Fruit fly (Drosophila melanogaster): ENCODE data around the gene CG12268.

CG12268 gene

dm6 chr3R:23958091-23958838 lies 10.0 kb upstream of the CG12268 start, which contains the start of the genes GluProRS and AP-1sigma (continued):
- TF ChIP-seq ewg (GFP tag; optimal IDR thresholded peaks at IDR 0.05) (peak; percentile 79), Rfx (GFP tag; IDR thresholded peaks at IDR 0.05) (peak; percentile 97), odd (GFP tag; optimal IDR thresholded peaks at IDR 0.05) (peak; percentile 63), Ptx1 (GFP tag; IDR thresholded peaks at IDR 0.05) (peak; percentile 99), Hr51 (GFP tag; optimal IDR thresholded peaks at IDR 0.05) (peak; percentile 84 to 88), fd96Cb (tag; optimal IDR thresholded peaks at IDR 0.05) (peak; percentile 91), hb (GFP tag; IDR thresholded peaks at IDR 0.05; ENCODE audit: partially characterized antibody) (peak; percentile 90), Dad (GFP tag; optimal IDR thresholded peaks at IDR 0.05) (peak; percentile 86), CG13775 (GFP tag; optimal IDR thresholded peaks at IDR 0.05) (peak; percentile 93), br (optimal IDR thresholded peaks at IDR 0.05) (no peak), Atf6 (GFP tag; IDR thresholded peaks at IDR 0.05) (peak; percentile 94), Med (GFP tag) (peak; percentile 98), ttk (GFP tag; IDR thresholded peaks at IDR 0.05) (peak; percentile 95), CG4730 (GFP tag; IDR thresholded peaks at IDR 0.05) (peak; percentile 93), CG11085 (GFP tag; IDR thresholded peaks at IDR 0.05) (peak; percentile 95), CkIIα-i1 (GFP tag; IDR thresholded peaks at IDR 0.05) (0 out of 2 replicates have a peak, but pooled peaks have one; percentile 42), oc (tag; optimal IDR thresholded peaks at IDR 0.05) (no peak), CG3847 (GFP tag; IDR thresholded peaks at IDR 0.05) (peak; percentile 96), CG17328 (GFP tag; IDR thresholded peaks at IDR 0.05) (peak; percentile 95), CG6654 (GFP tag; optimal IDR thresholded peaks at IDR 0.05) (peak; percentile 42), HmgD (GFP tag; optimal IDR thresholded peaks at IDR 0.05) (peak; percentile 85), grn (GFP tag; optimal IDR thresholded peaks at IDR 0.05) (peak; percentile 56), H15 (GFP tag; IDR thresholded peaks at IDR 0.05) (peak; percentile 94), CG13123 (GFP tag; optimal IDR thresholded peaks at IDR 0.05) (peak; percentile 87), peb (GFP tag; IDR thresholded peaks at IDR 0.05) (peak; percentile 91), CG17359 (tag; optimal IDR thresholded peaks at IDR 0.05) (peak; percentile 84), Doc2 (GFP tag; IDR thresholded peaks at IDR 0.05) (peak; percentile 86), bigmax (GFP tag; optimal IDR thresholded peaks at IDR 0.05) (peak; percentile 98), grau (tag; optimal IDR thresholded peaks at IDR 0.05) (peak; percentile 96), Optix (GFP tag; IDR thresholded peaks at IDR 0.05) (peak; percentile 91), tll (GFP tag; optimal IDR thresholded peaks at IDR 0.05) (peak; percentile 21 to 76), tio (GFP tag; optimal IDR thresholded peaks at IDR 0.05) (peak; percentile 87), Dref (GFP tag; IDR thresholded peaks at IDR 0.05) (peak; percentile 45), ap (GFP tag; IDR thresholded peaks at IDR 0.05) (peak; percentile 94), CG30431 (GFP tag; optimal IDR thresholded peaks at IDR 0.05) (peak; percentile 88), pb (GFP tag; optimal IDR thresholded peaks at IDR 0.05) (peak; percentile 47), Mrtf (GFP tag; IDR thresholded peaks at IDR 0.05) (peak; percentile 95), CG9437 (GFP tag; optimal IDR thresholded peaks at IDR 0.05) (peak; percentile 72), slbo (GFP tag; IDR thresholded peaks at IDR 0.05) (peak; percentile 98), Ravus (GFP tag; IDR thresholded peaks at IDR 0.05) (peak; percentile 88), Neu2 (GFP tag; optimal IDR thresholded peaks at IDR 0.05; ENCODE audit: borderline replicate concordance) (no peak), CG12769 (tag; optimal IDR thresholded peaks at IDR 0.05) (peak; percentile 91), zfh1 (GFP tag; IDR thresholded peaks at IDR 0.05) (peak; percentile 97), zen2 (GFP tag; IDR thresholded peaks at IDR 0.05; ENCODE audit: partially characterized antibody) (peak; percentile 72; the same call in 1 of the 3 replicates), CG10274 (GFP tag; optimal IDR thresholded peaks at IDR 0.05) (peak; percentile 56), Oli (tag; optimal IDR thresholded peaks at IDR 0.05) (peak; percentile 83), Atf-2 (GFP tag; optimal IDR thresholded peaks at IDR 0.05) (peak; percentile 74), Dfd (GFP tag; optimal IDR thresholded peaks at IDR 0.05) (no peak), row (GFP tag; IDR thresholded peaks at IDR 0.05) (peak; percentile 99), Myb (GFP tag; optimal IDR thresholded peaks at IDR 0.05) (peak; percentile 46)

All from whole organism, embryonic.